Worm (Caenorhabditis elegans): Measurements from ENCODE around the gene fbxb-63.

DNA sequence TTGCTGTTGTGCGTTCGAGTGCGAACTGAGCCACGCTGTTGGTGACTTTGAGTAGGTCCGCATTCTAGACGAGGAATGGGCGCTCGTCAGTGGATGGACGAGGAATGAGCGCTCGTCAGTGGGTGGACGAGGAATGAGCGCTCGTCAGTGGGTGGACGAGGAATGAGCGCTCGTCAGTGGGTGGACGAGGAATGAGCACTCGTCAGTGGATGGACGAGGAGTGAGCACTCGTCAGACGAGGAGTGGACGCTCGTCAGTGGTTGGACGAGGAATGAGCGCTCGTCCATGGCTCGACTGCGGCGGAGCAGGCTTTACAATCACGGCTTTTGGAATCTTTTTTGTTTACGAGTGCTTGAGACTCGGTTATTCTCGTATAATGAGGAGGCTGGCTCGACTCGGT lies 25.0 kb downstream of the fbxb-63 start:
- no peak for TF ChIP-seq hlh-15 (tag; optimal IDR thresholded peaks at IDR 0.05)
- TF ChIP-seq ztf-16 (tag; optimal IDR thresholded peaks at IDR 0.05): no peak
- TF ChIP-seq rnt-1 (tag; optimal IDR thresholded peaks at IDR 0.05): no peak
- no peak for TF ChIP-seq che-1 (tag; optimal IDR thresholded peaks at IDR 0.05)
- TF ChIP-seq ama-1 (optimal IDR thresholded peaks at IDR 0.05): no peak
- TF ChIP-seq ceh-18 (tag; optimal IDR thresholded peaks at IDR 0.05): no peak
- TF ChIP-seq ceh-31 (tag; optimal IDR thresholded peaks at IDR 0.05): no peak
